Worm (Caenorhabditis elegans): ENCODE results near the gene str-230.

The str-230 gene

ce11 chrV:14162959-14163548 lies 47.6 kb downstream of the str-230 start, which contains the start of gene srd-26:
Gene srd-26 (minus strand): TSS chrV:14163009.
- no peak for TF ChIP-seq unc-62 (GFP tag; optimal IDR thresholded peaks at IDR 0.05)

ce11 chrV:14160698-14161097 lies 49.9 kb downstream of the str-230 start, which contains the start of gene cest-1.2:
Gene cest-1.2 (minus strand): TSS chrV:14160862.
- no peak for TF ChIP-seq unc-62 (GFP tag; optimal IDR thresholded peaks at IDR 0.05)
